Worm (Caenorhabditis elegans) whole organism, young adult: Measurements from ENCODE around the gene sre-24.

Source experiments
- B0019.2 ChIP-seq: fragments of 200-800 bp; sonication (Bioruptor generic); conservative IDR thresholded peaks from 2 replicates; pipeline ENCODE4 v1.3.6; 2022; ENCODE audit warnings: missing genetic modification reagents, missing genetic modification characterization, missing compliant biosample characterization
- F57A8.1 ChIP-seq: fragments of 200-800 bp; sonication (Bioruptor generic); optimal IDR thresholded peaks from 2 replicates; lab custom pipeline; 2018; ENCODE audit warnings: mild to moderate bottlenecking, missing genetic modification characterization, moderate library complexity, missing compliant biosample characterization
- K11D2.4 ChIP-seq: fragments of 200-800 bp; sonication (Bioruptor generic); IDR thresholded peaks from 2 replicates; pipeline ENCODE4 v1.3.6; 2022; ENCODE audit warnings: missing genetic modification reagents, missing genetic modification characterization, missing compliant biosample characterization
- T26A5.8 ChIP-seq: sonication (generic microtip); optimal IDR thresholded peaks from 2 replicates; lab custom pipeline; 2016; ENCODE audit warnings: missing genetic modification characterization, missing compliant biosample characterization
- Y53G8AR.9 ChIP-seq: fragments of 200-800 bp; sonication (Bioruptor generic); conservative IDR thresholded peaks from 2 replicates; pipeline ENCODE4 v1.3.6; 2022; ENCODE audit warnings: missing genetic modification reagents, missing genetic modification characterization, missing compliant biosample characterization
- Y79H2A.3 ChIP-seq: fragments of 200-800 bp; sonication (Bioruptor generic); conservative IDR thresholded peaks from 2 replicates; pipeline ENCODE4 v1.3.6; 2022; ENCODE audit warnings: missing genetic modification reagents, missing genetic modification characterization, missing compliant biosample characterization
- Y95B8A.8 ChIP-seq: fragments of 200-800 bp; sonication (Bioruptor generic); IDR thresholded peaks from 2 replicates; pipeline ENCODE4 v1.3.6; 2022; ENCODE audit warnings: missing genetic modification reagents, missing genetic modification characterization, missing compliant biosample characterization
- aptf-2 ChIP-seq: fragments of 200-800 bp; sonication (Bioruptor generic); conservative IDR thresholded peaks from 2 replicates; pipeline ENCODE4 v1.3.6; 2022; ENCODE audit warnings: missing genetic modification reagents, missing genetic modification characterization, missing compliant biosample characterization
- atf-7 ChIP-seq: sonication (generic microtip); optimal IDR thresholded peaks from 2 replicates; lab custom pipeline; 2017; ENCODE audit warnings: mild to moderate bottlenecking, missing genetic modification characterization, missing compliant biosample characterization
- attf-5 ChIP-seq: fragments of 200-800 bp; sonication (Bioruptor generic); optimal IDR thresholded peaks from 2 replicates; lab custom pipeline; 2018; ENCODE audit warnings: mild to moderate bottlenecking, missing genetic modification characterization, missing compliant biosample characterization
- ceh-27 ChIP-seq: fragments of 200-800 bp; sonication (Bioruptor generic); optimal IDR thresholded peaks from 2 replicates; lab custom pipeline; 2018; ENCODE audit warnings: mild to moderate bottlenecking, missing genetic modification characterization, moderate library complexity, missing compliant biosample characterization
- die-1 ChIP-seq: sonication (generic microtip); optimal IDR thresholded peaks from 2 replicates; lab custom pipeline; 2016; ENCODE audit warnings: missing genotype, mild to moderate bottlenecking, missing genetic modification characterization, missing compliant biosample characterization
- dox-1 ChIP-seq: fragments of 200-800 bp; sonication (Bioruptor generic); IDR thresholded peaks from 2 replicates; pipeline ENCODE4 v1.3.6; 2022; ENCODE audit warnings: missing genetic modification reagents, missing genetic modification characterization, missing compliant biosample characterization
- fkh-3 ChIP-seq: sonication (generic microtip); optimal IDR thresholded peaks from 2 replicates; lab custom pipeline; 2016; ENCODE audit warnings: mild to moderate bottlenecking, missing genetic modification characterization, missing compliant biosample characterization
- hsf-1 ChIP-seq: fragments of 200-800 bp; sonication (Bioruptor generic); IDR thresholded peaks from 2 replicates; pipeline ENCODE4 v1.3.6; 2022; ENCODE audit warnings: missing genetic modification reagents, missing genetic modification characterization, missing compliant biosample characterization
- lin-26 ChIP-seq: fragments of 200-800 bp; sonication (Bioruptor generic); IDR thresholded peaks from 2 replicates; pipeline ENCODE4 v1.3.6; 2022; ENCODE audit warnings: missing genetic modification reagents, missing genetic modification characterization, missing compliant biosample characterization
- lin-35 ChIP-seq, 3 experiments: fragments of 150-350 bp in 2 of 3; sonication (generic microtip) in 1 of 3; optimal IDR thresholded peaks; 2 replicates each; lab custom pipeline; 2014 to 2018; ENCODE audit warnings: missing biosample characterization in 3 of 3, missing genetic modification characterization in 3 of 3, missing genetic modification reagents in 3 of 3
- lin-40 ChIP-seq: sonication (generic microtip); optimal IDR thresholded peaks from 2 replicates; lab custom pipeline; 2016; ENCODE audit warnings: missing genetic modification characterization, mild to moderate bottlenecking, missing compliant biosample characterization, missing genotype, missing genetic modification reagents
- madf-8 ChIP-seq: fragments of 200-800 bp; sonication (Bioruptor generic); conservative IDR thresholded peaks from 2 replicates; pipeline ENCODE4 v1.3.6; 2022; ENCODE audit warnings: missing genetic modification reagents, missing genetic modification characterization, missing compliant biosample characterization
- mes-4 ChIP-seq: sonication (generic microtip); optimal IDR thresholded peaks from 2 replicates; lab custom pipeline; 2016; ENCODE audit warnings: missing genotype, missing genetic modification characterization, missing compliant biosample characterization
- nfya-1 ChIP-seq: sonication (generic microtip); optimal IDR thresholded peaks from 2 replicates; lab custom pipeline; 2017; ENCODE audit warnings: antibody characterized with exemption, missing compliant biosample characterization, missing genetic modification characterization, borderline replicate concordance; ENCODE audit not compliant: insufficient read depth
- nhr-120 ChIP-seq: fragments of 200-800 bp; sonication (Bioruptor generic); IDR thresholded peaks from 2 replicates; pipeline ENCODE4 v1.3.6; 2022; ENCODE audit warnings: missing genetic modification characterization, missing compliant biosample characterization
- repo-1 ChIP-seq: sonication (generic microtip); optimal IDR thresholded peaks from 2 replicates; lab custom pipeline; 2017; ENCODE audit warnings: mild to moderate bottlenecking, missing genetic modification characterization, missing compliant biosample characterization
- rpc-1 ChIP-seq, 2 experiments: fragments of 150-350 bp in 1 of 2; sonication (generic microtip) in 1 of 2; optimal IDR thresholded peaks; 2 replicates each; lab custom pipeline; 2014 to 2018; ENCODE audit warnings: missing biosample characterization in 1 of 2, missing genetic modification characterization in 1 of 2, missing genetic modification reagents in 1 of 2, missing genotype in 1 of 2
- sptf-2 ChIP-seq: fragments of 200-800 bp; sonication (Bioruptor generic); optimal IDR thresholded peaks from 2 replicates; lab custom pipeline; 2018; ENCODE audit warnings: mild to moderate bottlenecking, missing genetic modification characterization, missing compliant biosample characterization
- unc-130 ChIP-seq: sonication (generic microtip); optimal IDR thresholded peaks from 2 replicates; lab custom pipeline; 2016; ENCODE audit warnings: missing genetic modification reagents, missing genetic modification characterization, missing compliant biosample characterization
- unc-62 ChIP-seq: fragments of 150-350 bp; optimal IDR thresholded peaks from 2 replicates; lab custom pipeline; 2014; ENCODE audit warnings: missing biosample characterization, missing genetic modification reagents, missing genetic modification characterization
- xnd-1 ChIP-seq: sonication (generic microtip); optimal IDR thresholded peaks from 2 replicates; lab custom pipeline; 2016; ENCODE audit warnings: missing genotype, missing genetic modification reagents, missing genetic modification characterization, missing compliant biosample characterization
- zfh-2 ChIP-seq: fragments of 200-800 bp; sonication (Bioruptor generic); conservative IDR thresholded peaks from 2 replicates; pipeline ENCODE4 v1.3.6; 2022; ENCODE audit warnings: missing genetic modification reagents, missing genetic modification characterization, missing compliant biosample characterization
- ztf-25 ChIP-seq: fragments of 200-800 bp; sonication (Bioruptor generic); IDR thresholded peaks from 2 replicates; pipeline ENCODE4 v1.3.6; 2022; ENCODE audit warnings: missing genetic modification reagents, missing genetic modification characterization, missing compliant biosample characterization
- ztf-28 ChIP-seq: fragments of 200-800 bp; sonication (Bioruptor generic); IDR thresholded peaks from 2 replicates; pipeline ENCODE4 v1.3.6; 2022; ENCODE audit warnings: missing genetic modification reagents, missing genetic modification characterization, missing compliant biosample characterization

Gene sre-24

DNA sequence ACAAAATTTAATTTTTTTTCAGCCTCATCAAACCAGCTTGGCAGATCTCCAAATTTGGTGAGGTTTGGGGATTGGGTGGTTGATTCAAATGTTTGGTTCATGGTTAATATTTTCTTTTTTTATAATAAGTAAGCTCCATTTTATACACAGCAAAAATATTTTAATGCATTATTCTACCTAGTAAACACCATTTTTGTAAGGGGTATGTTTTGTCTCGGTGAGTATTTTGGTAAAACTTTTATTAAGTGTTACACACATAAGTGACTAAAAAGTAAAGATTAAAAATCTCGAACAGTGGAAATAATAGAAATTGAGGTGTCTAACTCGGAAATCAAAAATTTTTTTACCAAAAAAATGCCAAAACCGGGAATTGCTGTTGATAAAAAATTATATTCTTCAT, 4.2 kb downstream of the sre-24 start, which contains the start of gene srw-4:
Gene srw-4 (minus strand): TSS at position 101 of the 400 bp plus-strand sequence.
- TF ChIP-seq ztf-25 (GFP tag; lab: Robert Waterston, UW): no peak
- TF ChIP-seq madf-8: no peak
- no peak for TF ChIP-seq repo-1 (tag; lab: Kevin White, UChicago)
- no peak for TF ChIP-seq rpc-1 (optimal IDR thresholded peaks at IDR 0.05; lab: Kevin White, UChicago)
- TF ChIP-seq rpc-1 (tag; optimal IDR thresholded peaks at IDR 0.05; lab: Kevin White, UChicago): no peak
- no peak for TF ChIP-seq K11D2.4 (GFP tag; lab: Robert Waterston, UW)
- no peak for TF ChIP-seq hsf-1 (GFP tag; lab: Robert Waterston, UW)
- TF ChIP-seq attf-5 (GFP tag; lab: Kevin White, UChicago): no peak
- no peak for TF ChIP-seq fkh-3 (tag; lab: Kevin White, UChicago)
- no peak for TF ChIP-seq aptf-2 (GFP tag; lab: Robert Waterston, UW)
- TF ChIP-seq zfh-2 (GFP tag; lab: Robert Waterston, UW): no peak

DNA sequence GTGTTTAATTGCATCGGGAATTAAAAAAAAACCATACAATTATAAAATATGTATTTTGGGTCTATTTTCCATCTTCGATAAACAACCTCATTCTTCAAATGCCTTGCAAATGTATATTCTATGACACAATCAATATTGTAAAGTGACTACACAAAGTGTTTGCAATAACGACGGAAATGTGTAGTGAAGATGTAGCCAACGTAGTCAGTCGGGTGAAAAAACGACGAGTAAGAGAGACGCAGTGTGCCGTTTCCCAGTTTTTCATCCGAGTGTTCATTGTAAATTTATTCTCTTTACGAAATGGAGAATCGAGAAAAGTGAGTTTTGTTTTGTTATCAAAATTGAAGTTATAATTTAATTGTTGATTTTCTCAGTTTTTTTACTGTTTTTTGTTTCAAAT, 7.4 kb downstream of the sre-24 start, which contains the start of gene F37B4.15:
Gene F37B4.15 (plus strand): TSS at position 301 of the 400 bp plus-strand sequence.
- TF ChIP-seq lin-40 (tag; lab: Kevin White, UChicago) (no peak), unc-130 (no peak), ceh-27 (GFP tag; lab: Kevin White, UChicago) (no peak), nhr-120 (no peak)

ce11 chrV:2892976-2893375, 8.5 kb downstream of the sre-24 start, which contains the start of gene srh-127:
Gene srh-127, plus strand, starts transcription at chrV:2893276.
- TF ChIP-seq lin-35 (GFP tag; optimal IDR thresholded peaks at IDR 0.05; lab: Kevin White, UChicago): no peak
- no peak for TF ChIP-seq nfya-1 (tag; lab: Kevin White, UChicago)
- no peak for TF ChIP-seq sptf-2
- TF ChIP-seq dox-1 (GFP tag; lab: Robert Waterston, UW): no peak
- no peak for TF ChIP-seq unc-62 (GFP tag; lab: Kevin White, UChicago)
- TF ChIP-seq lin-26 (GFP tag; lab: Robert Waterston, UW): no peak
- no peak for TF ChIP-seq nhr-120
- TF ChIP-seq ztf-28 (GFP tag; lab: Robert Waterston, UW): no peak
- TF ChIP-seq atf-7 (tag; lab: Kevin White, UChicago): no peak
- TF ChIP-seq F57A8.1 (GFP tag; lab: Kevin White, UChicago): no peak

DNA sequence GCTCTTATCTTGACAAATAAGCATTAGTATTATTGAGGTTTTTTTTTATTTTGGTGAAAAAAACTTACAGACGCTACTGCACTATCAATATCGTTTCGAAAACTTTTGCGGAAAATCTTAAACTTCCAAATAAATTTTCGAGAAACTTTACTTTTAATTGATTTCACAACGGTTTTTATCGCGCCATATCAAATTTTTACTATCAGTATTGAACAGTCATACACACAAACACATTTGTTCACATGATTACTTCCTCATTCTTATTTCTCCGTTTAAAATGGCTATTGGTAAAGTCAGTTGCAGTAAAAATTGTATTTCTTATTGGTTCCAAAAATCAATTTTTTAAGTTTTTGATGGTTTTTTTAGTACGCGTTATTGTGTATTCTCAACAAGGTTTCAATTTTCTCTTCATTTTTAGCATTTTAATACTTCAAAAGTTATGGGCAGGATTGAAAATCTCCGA, 11.7 kb downstream of the sre-24 start, which contains the start of gene pals-32:
Gene pals-32 (plus strand): TSS at position 413 of the 463 bp plus-strand sequence.
- TF ChIP-seq xnd-1 (tag; lab: Kevin White, UChicago) (no peak), Y95B8A.8 (no peak), T26A5.8 (no peak), Y53G8AR.9 (GFP tag; lab: Robert Waterston, UW) (no peak), die-1 (tag; lab: Kevin White, UChicago) (no peak)

ce11 chrV:2899867-2900266, 15.4 kb downstream of the sre-24 start, which contains the start of gene str-46:
Gene str-46, minus strand, starts transcription at chrV:2899967.
- TF ChIP-seq B0019.2 (GFP tag; lab: Robert Waterston, UW): no peak
- TF ChIP-seq mes-4 (tag; lab: Kevin White, UChicago): no peak
- TF ChIP-seq nfya-1 (tag; lab: Kevin White, UChicago): no peak
- TF ChIP-seq dox-1 (GFP tag; lab: Robert Waterston, UW): no peak
- no peak for TF ChIP-seq Y95B8A.8
- no peak for TF ChIP-seq Y79H2A.3 (GFP tag; lab: Robert Waterston, UW)
- TF ChIP-seq, all 124 proteins: peak for 0
